Fruit fly (Drosophila melanogaster) whole organism, embryonic: ENCODE measurements around the gene Gr93a.

Experiments used
- Abd-B ChIP-seq: fragments of 200-800 bp; sonication (Bioruptor generic); optimal IDR thresholded peaks from 2 replicates; lab custom pipeline; 2018; ENCODE audit warnings: missing biosample characterization, mild to moderate bottlenecking, missing genetic modification characterization, moderate library complexity
- Awh ChIP-seq: fragments of 200-800 bp; sonication (Bioruptor generic); IDR thresholded peaks from 2 replicates; pipeline ENCODE4, ENCODE4 v1.3.6; 2022; ENCODE audit warnings: missing biosample characterization, missing genetic modification characterization
- B-H1 ChIP-seq: fragments of 200-800 bp; sonication (Bioruptor generic); IDR thresholded peaks from 3 replicates; pipeline ENCODE4 v1.3.6; 2022; ENCODE audit warnings: missing biosample characterization, missing genetic modification characterization
- Bdp1 ChIP-seq: fragments of 200-800 bp; sonication (Bioruptor generic); optimal IDR thresholded peaks from 3 replicates; lab custom pipeline; 2016; ENCODE audit warnings: missing biosample characterization, missing genetic modification characterization
- CG11696 ChIP-seq: fragments of 200-800 bp; sonication (Bioruptor generic); IDR thresholded peaks from 2 replicates; pipeline ENCODE4 v1.3.6; 2022; ENCODE audit warnings: missing biosample characterization, missing genetic modification characterization
- CG13296 ChIP-seq: fragments of 200-800 bp; sonication (Bioruptor generic); optimal IDR thresholded peaks from 3 replicates; lab custom pipeline; 2018; ENCODE audit warnings: missing biosample characterization, mild to moderate bottlenecking, missing genetic modification characterization
- CG16813 ChIP-seq: fragments of 200-800 bp; sonication (Bioruptor generic); IDR thresholded peaks from 3 replicates; pipeline ENCODE4 v1.3.6; 2022; ENCODE audit warnings: missing biosample characterization, missing genetic modification characterization; ENCODE audit not compliant: partially characterized antibody
- CG16815 ChIP-seq: fragments of 200-800 bp; sonication (Bioruptor generic); optimal IDR thresholded peaks from 3 replicates; lab custom pipeline; 2017; ENCODE audit warnings: missing biosample characterization, mild to moderate bottlenecking, missing genetic modification characterization
- CG17912 ChIP-seq: fragments of 200-800 bp; sonication (Bioruptor generic); optimal IDR thresholded peaks from 2 replicates; lab custom pipeline; 2018; ENCODE audit warnings: missing biosample characterization, mild to moderate bottlenecking, missing genetic modification characterization
- CG1832 ChIP-seq: fragments of 200-800 bp; sonication (Bioruptor generic); optimal IDR thresholded peaks from 2 replicates; lab custom pipeline; 2017; ENCODE audit warnings: missing biosample characterization, mild to moderate bottlenecking, missing genetic modification characterization, inconsistent platforms
- CG31224 ChIP-seq: fragments of 200-800 bp; sonication (Bioruptor generic); IDR thresholded peaks from 2 replicates; pipeline ENCODE4 v1.3.6; 2022; ENCODE audit warnings: missing biosample characterization, missing genetic modification characterization
- CG31441 ChIP-seq: fragments of 200-800 bp; sonication (Bioruptor generic); IDR thresholded peaks from 2 replicates; pipeline ENCODE4 v1.3.6; 2022; ENCODE audit warnings: missing biosample characterization, missing genetic modification characterization
- CG34224 ChIP-seq: fragments of 200-800 bp; sonication (Bioruptor generic); IDR thresholded peaks from 3 replicates; pipeline ENCODE4 v1.3.6; 2022; ENCODE audit warnings: missing biosample characterization, missing genetic modification characterization; ENCODE audit not compliant: partially characterized antibody
- CG3847 ChIP-seq: fragments of 200-800 bp; sonication (Bioruptor generic); IDR thresholded peaks from 2 replicates; pipeline ENCODE4 v1.3.6; 2022; ENCODE audit warnings: missing biosample characterization, missing genetic modification characterization
- CG43689 ChIP-seq: fragments of 200-800 bp; sonication (Bioruptor generic); IDR thresholded peaks from 2 replicates; pipeline ENCODE4 v1.3.6; 2022; ENCODE audit warnings: missing biosample characterization, missing genetic modification characterization
- CG7839 ChIP-seq: fragments of 200-800 bp; sonication (Bioruptor generic); optimal IDR thresholded peaks from 3 replicates; lab custom pipeline; 2018; ENCODE audit warnings: missing biosample characterization, mild to moderate bottlenecking, missing genetic modification characterization, moderate library complexity
- CG8089 ChIP-seq: fragments of 200-800 bp; sonication (Bioruptor generic); optimal IDR thresholded peaks from 3 replicates; lab custom pipeline; 2016; ENCODE audit warnings: missing biosample characterization, missing genetic modification characterization
- CoRest ChIP-seq: fragments of 200-800 bp; sonication (Bioruptor generic); optimal IDR thresholded peaks from 3 replicates; lab custom pipeline; 2018; ENCODE audit warnings: missing biosample characterization, mild to moderate bottlenecking, missing genetic modification characterization, moderate library complexity
- D19A ChIP-seq: fragments of 200-800 bp; optimal IDR thresholded peaks from 3 replicates; lab custom pipeline; 2019; ENCODE audit warnings: missing biosample characterization, mild to moderate bottlenecking, missing genetic modification characterization, moderate library complexity
- Gug ChIP-seq: fragments of 200-800 bp; sonication (Bioruptor generic); IDR thresholded peaks from 4 replicates; pipeline ENCODE4 v1.3.6; 2022; ENCODE audit warnings: missing biosample characterization, missing genetic modification characterization
- Lhr ChIP-seq: fragments of 200-800 bp; sonication (Bioruptor generic); optimal IDR thresholded peaks from 3 replicates; lab custom pipeline; 2017; ENCODE audit warnings: mild to moderate bottlenecking, missing biosample characterization, missing genetic modification reagents, missing genetic modification characterization
- Mes4 ChIP-seq: fragments of 200-800 bp; sonication (Bioruptor generic); optimal IDR thresholded peaks from 2 replicates; lab custom pipeline; 2016; ENCODE audit warnings: missing biosample characterization, missing genetic modification characterization
- NC2β ChIP-seq: fragments of 200-800 bp; sonication (Bioruptor generic); optimal IDR thresholded peaks from 2 replicates; lab custom pipeline; 2016; ENCODE audit warnings: missing biosample characterization, missing genetic modification characterization
- NFAT ChIP-seq: fragments of 200-800 bp; sonication (Bioruptor generic); IDR thresholded peaks from 2 replicates; pipeline ENCODE4 v1.3.6; 2022; ENCODE audit warnings: missing biosample characterization, missing genetic modification characterization
- Rfx ChIP-seq: fragments of 200-800 bp; sonication (Bioruptor generic); IDR thresholded peaks from 2 replicates; pipeline ENCODE4 v1.3.6; 2022; ENCODE audit warnings: missing biosample characterization, missing genetic modification characterization
- bbx ChIP-seq: fragments of 200-800 bp; sonication (Bioruptor generic); IDR thresholded peaks from 2 replicates; pipeline ENCODE4 v1.3.6; 2022; ENCODE audit warnings: missing biosample characterization, missing genetic modification characterization; ENCODE audit not compliant: partially characterized antibody
- caup ChIP-seq: fragments of 200-800 bp; sonication (Bioruptor generic); optimal IDR thresholded peaks from 3 replicates; lab custom pipeline; 2017; ENCODE audit warnings: missing biosample characterization, mild to moderate bottlenecking, missing genetic modification characterization, moderate library complexity; ENCODE audit not compliant: severe bottlenecking
- cg ChIP-seq: fragments of 200-800 bp; sonication (Bioruptor generic); optimal IDR thresholded peaks from 3 replicates; lab custom pipeline; 2019; ENCODE audit warnings: missing biosample characterization, mild to moderate bottlenecking, missing genetic modification characterization, moderate library complexity
- chinmo ChIP-seq: fragments of 200-800 bp; sonication (Bioruptor generic); IDR thresholded peaks from 4 replicates; pipeline ENCODE4 v1.3.6; 2022; ENCODE audit warnings: missing biosample characterization, missing genetic modification characterization; ENCODE audit not compliant: partially characterized antibody
- exex ChIP-seq: fragments of 200-800 bp; sonication (Bioruptor generic); optimal IDR thresholded peaks from 4 replicates; lab custom pipeline; 2018; ENCODE audit warnings: missing biosample characterization, mild to moderate bottlenecking, missing genetic modification characterization, moderate library complexity
- fd3F ChIP-seq: fragments of 200-800 bp; sonication (Bioruptor generic); optimal IDR thresholded peaks from 2 replicates; lab custom pipeline; 2018; ENCODE audit warnings: missing biosample characterization, mild to moderate bottlenecking, missing genetic modification characterization, moderate library complexity
- ftz-f1 ChIP-seq: fragments of 200-800 bp; sonication (Bioruptor generic); optimal IDR thresholded peaks from 2 replicates; lab custom pipeline; 2016; ENCODE audit warnings: missing biosample characterization, missing genetic modification characterization
- gfzf ChIP-seq: fragments of 200-800 bp; sonication (Bioruptor generic); optimal IDR thresholded peaks from 2 replicates; lab custom pipeline; 2016; ENCODE audit warnings: missing biosample characterization, mild to moderate bottlenecking, missing genetic modification characterization, moderate library complexity
- gsb-n ChIP-seq: fragments of 200-800 bp; sonication (Bioruptor generic); optimal IDR thresholded peaks from 3 replicates; lab custom pipeline; 2018; ENCODE audit warnings: missing biosample characterization, mild to moderate bottlenecking, missing genetic modification characterization
- insv ChIP-seq, 2 experiments: fragments of 200-800 bp; sonication (Bioruptor generic); optimal IDR thresholded peaks; 3 replicates each; lab custom pipeline; 2016 to 2018; ENCODE audit warnings: missing biosample characterization in 2 of 2, missing genetic modification characterization in 2 of 2
- kay ChIP-seq: fragments of 200-800 bp; sonication (Bioruptor generic); optimal IDR thresholded peaks from 2 replicates; lab custom pipeline; 2016; ENCODE audit warnings: missing biosample characterization, missing genetic modification characterization
- lola ChIP-seq, 3 experiments: fragments of >200 bp in 2 of 3; fragments of 200-800 bp in 1 of 3; sonication (Bioruptor generic) in 1 of 3; optimal IDR thresholded peaks; 2 replicates each; lab custom pipeline; 2017 to 2019; ENCODE audit warnings: missing biosample characterization in 3 of 3, missing genetic modification characterization in 3 of 3, mild to moderate bottlenecking in 1 of 3, moderate library complexity in 1 of 3
- luna ChIP-seq: fragments of 200-800 bp; sonication (Bioruptor generic); optimal IDR thresholded peaks from 2 replicates; lab custom pipeline; 2016; ENCODE audit warnings: missing biosample characterization, missing genetic modification characterization
- pzg ChIP-seq: fragments of 200-800 bp; sonication (Bioruptor generic); optimal IDR thresholded peaks from 3 replicates; lab custom pipeline; 2018; ENCODE audit warnings: missing biosample characterization, mild to moderate bottlenecking, missing genetic modification characterization, moderate library complexity
- run ChIP-seq: fragments of 200-800 bp; sonication (Bioruptor generic); optimal IDR thresholded peaks from 3 replicates; lab custom pipeline; 2018; ENCODE audit warnings: missing biosample characterization, mild to moderate bottlenecking, missing genetic modification characterization
- salm ChIP-seq: fragments of 200-800 bp; sonication (Bioruptor generic); optimal IDR thresholded peaks from 2 replicates; lab custom pipeline; 2018; ENCODE audit warnings: missing biosample characterization, mild to moderate bottlenecking, missing genetic modification characterization
- scrt ChIP-seq: fragments of 200-800 bp; sonication (Bioruptor generic); optimal IDR thresholded peaks from 2 replicates; lab custom pipeline; 2018; ENCODE audit warnings: missing biosample characterization, mild to moderate bottlenecking, missing genetic modification characterization, moderate library complexity
- sens ChIP-seq: fragments of 200-800 bp; sonication (Bioruptor generic); peaks from one replicate; lab custom pipeline; 2016; ENCODE audit warnings: missing biosample characterization, missing genetic modification characterization
- sens-2 ChIP-seq: fragments of 200-800 bp; sonication (Bioruptor generic); IDR thresholded peaks from 2 replicates; pipeline ENCODE4 v1.3.6; 2022; ENCODE audit warnings: missing biosample characterization, missing genetic modification characterization
- unc-4 ChIP-seq: fragments of 200-800 bp; sonication (Bioruptor generic); IDR thresholded peaks from 2 replicates; pipeline ENCODE4 v1.3.6; 2022; ENCODE audit warnings: missing biosample characterization, missing genetic modification characterization; ENCODE audit not compliant: partially characterized antibody
- wor ChIP-seq: fragments of 200-800 bp; sonication (Bioruptor generic); IDR thresholded peaks from 2 replicates; pipeline ENCODE4 v1.3.6; 2022; ENCODE audit warnings: missing biosample characterization, missing genetic modification characterization
- z ChIP-seq: fragments of 200-800 bp; sonication (Bioruptor generic); IDR thresholded peaks from 3 replicates; pipeline ENCODE4 v1.3.6; 2022; ENCODE audit warnings: missing biosample characterization, missing genetic modification characterization

Gr93a gene

DNA sequence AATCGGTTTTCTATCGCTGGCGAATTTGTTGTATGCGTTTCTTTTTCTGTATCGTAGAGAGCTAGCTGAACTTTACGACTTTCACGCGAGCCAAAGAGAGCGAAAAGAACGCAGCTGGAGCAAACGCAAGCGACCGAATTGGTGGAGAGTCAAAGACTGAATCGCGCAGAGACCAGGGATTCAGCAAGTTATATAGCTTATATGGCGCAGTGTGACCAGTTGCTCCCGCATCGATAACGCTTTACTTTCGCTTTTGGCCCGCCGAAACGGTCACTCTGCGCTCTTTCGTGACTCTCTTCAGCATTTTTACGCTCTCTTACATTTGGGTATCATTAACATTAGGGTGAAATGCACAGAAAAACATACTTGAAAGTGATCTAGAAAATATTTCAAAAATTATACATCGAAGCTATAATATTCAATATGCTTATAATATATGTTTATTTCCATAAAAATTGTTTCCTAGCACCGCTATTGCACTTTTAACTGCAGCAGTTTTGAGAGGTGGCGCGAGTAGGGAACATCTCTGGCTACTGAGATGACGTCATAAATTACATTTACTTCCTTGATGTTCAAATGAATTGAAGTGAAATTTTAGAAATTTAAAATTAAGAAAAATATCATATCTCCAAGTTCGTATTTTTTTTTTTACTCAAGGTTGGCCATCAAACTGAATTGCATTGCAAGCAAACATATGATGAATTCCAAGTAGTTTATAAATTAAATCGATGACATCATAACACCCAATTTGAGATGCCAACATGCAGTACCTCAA is 24.0 kb downstream of the Gr93a start, which contains the start of gene glec (continued):
- no peak for TF ChIP-seq Mes4 (GFP tag; lab: Kevin White, UChicago)
- no peak for TF ChIP-seq fd3F (GFP tag; lab: Kevin White, UChicago)
- no peak for TF ChIP-seq CG43689 (GFP tag; lab: Robert Waterston, UW)
- peak; percentile 34; the same call in 1 of the 2 replicates for TF ChIP-seq Rfx (GFP tag; lab: Robert Waterston, UW)
- peak; percentile 71 for TF ChIP-seq NFAT (GFP tag; lab: Robert Waterston, UW)
- TF ChIP-seq CG16815 (GFP tag; lab: Kevin White, UChicago) = peak; percentile 7
- TF ChIP-seq luna = no peak
- peak; percentile 2 for TF ChIP-seq exex
- no peak; the same call in 2 of the 3 replicates for TF ChIP-seq B-H1
- peak; percentile 18 for TF ChIP-seq salm (tag; lab: Kevin White, UChicago)
- no peak; the same call in 3 of the 4 replicates for TF ChIP-seq Gug (GFP tag; lab: Robert Waterston, UW)
- TF ChIP-seq insv (GFP tag; optimal IDR thresholded peaks at IDR 0.05; lab: Kevin White, UChicago) = peak in 1 of 2 experiments; percentile 41
- TF ChIP-seq Lhr (GFP tag; lab: Kevin White, UChicago) = no peak
- TF ChIP-seq CG3847 (GFP tag; lab: Robert Waterston, UW) = peak; percentile 28; the same call in 1 of the 2 replicates
- 0 out of 2 replicates have a peak, but pooled peaks have one; percentile 5 for TF ChIP-seq CG31224
- peak; percentile 32 for TF ChIP-seq gsb-n (tag; lab: Kevin White, UChicago)
- peak; percentile 53 for TF ChIP-seq CoRest (tag; lab: Kevin White, UChicago)
- no peak for TF ChIP-seq run (tag; lab: Kevin White, UChicago)
- peak; percentile 46 for TF ChIP-seq unc-4 (GFP tag; lab: Robert Waterston, UW)
- peak; percentile 47; the same call in 1 of the 3 replicates for TF ChIP-seq CG34224
- no peak for TF ChIP-seq Abd-B
- TF ChIP-seq ftz-f1 (GFP tag; lab: Kevin White, UChicago) = peak; percentile 76
- TF ChIP-seq wor (GFP tag; lab: Robert Waterston, UW) = 0 out of 2 replicates have a peak, but pooled peaks have one; percentile 28
- TF ChIP-seq CG17912 (GFP tag; lab: Kevin White, UChicago) = peak; percentile 45
- peak; percentile 91 for TF ChIP-seq chinmo (GFP tag; lab: Robert Waterston, UW)
- peak; percentile 87 for TF ChIP-seq NC2β (GFP tag; lab: Kevin White, UChicago)
- peak; percentile 70 for TF ChIP-seq pzg (GFP tag; lab: Kevin White, UChicago)
- no peak for TF ChIP-seq z
- peak; percentile 23 for TF ChIP-seq D19A (tag; lab: Kevin White, UChicago)
- TF ChIP-seq bbx (GFP tag; lab: Robert Waterston, UW) = peak; percentile 82
- TF ChIP-seq CG1832 (GFP tag; lab: Kevin White, UChicago) = no peak
- TF ChIP-seq CG8089 = peak; percentile 11
- TF ChIP-seq sens-2 (GFP tag; lab: Robert Waterston, UW) = no peak
- TF ChIP-seq kay = peak; percentile 33
- TF ChIP-seq CG7839 (tag; lab: Kevin White, UChicago) = peak; percentile 32
- peak; percentile 38 for TF ChIP-seq CG11696 (GFP tag; lab: Robert Waterston, UW)
- TF ChIP-seq Awh (GFP tag; lab: Robert Waterston, UW) = peak; percentile 5; the same call in 1 of the 2 replicates
- peak in 1 of 3 experiments; percentile 48 for TF ChIP-seq lola (GFP tag; optimal IDR thresholded peaks at IDR 0.05; lab: Kevin White, UChicago)
- TF ChIP-seq sens = peak; percentile 88
- TF ChIP-seq CG13296 (GFP tag; lab: Kevin White, UChicago) = peak; percentile 43
- TF ChIP-seq caup (GFP tag; lab: Kevin White, UChicago) = peak; percentile 69
- TF ChIP-seq scrt (GFP tag; lab: Kevin White, UChicago) = peak; percentile 21
- peak; percentile 50; the same call in 2 of the 3 replicates for TF ChIP-seq CG16813
- peak; percentile 28; the same call in 1 of the 2 replicates for TF ChIP-seq CG31441 (GFP tag; lab: Robert Waterston, UW)
- no peak for TF ChIP-seq Bdp1 (GFP tag; lab: Kevin White, UChicago)
- peak; percentile 28 for TF ChIP-seq cg (GFP tag; lab: Kevin White, UChicago)
- peak; percentile 92 for TF ChIP-seq gfzf (GFP tag; lab: Kevin White, UChicago)
